Worm (Caenorhabditis elegans): Measurements from ENCODE around the gene glb-27.

DNA sequence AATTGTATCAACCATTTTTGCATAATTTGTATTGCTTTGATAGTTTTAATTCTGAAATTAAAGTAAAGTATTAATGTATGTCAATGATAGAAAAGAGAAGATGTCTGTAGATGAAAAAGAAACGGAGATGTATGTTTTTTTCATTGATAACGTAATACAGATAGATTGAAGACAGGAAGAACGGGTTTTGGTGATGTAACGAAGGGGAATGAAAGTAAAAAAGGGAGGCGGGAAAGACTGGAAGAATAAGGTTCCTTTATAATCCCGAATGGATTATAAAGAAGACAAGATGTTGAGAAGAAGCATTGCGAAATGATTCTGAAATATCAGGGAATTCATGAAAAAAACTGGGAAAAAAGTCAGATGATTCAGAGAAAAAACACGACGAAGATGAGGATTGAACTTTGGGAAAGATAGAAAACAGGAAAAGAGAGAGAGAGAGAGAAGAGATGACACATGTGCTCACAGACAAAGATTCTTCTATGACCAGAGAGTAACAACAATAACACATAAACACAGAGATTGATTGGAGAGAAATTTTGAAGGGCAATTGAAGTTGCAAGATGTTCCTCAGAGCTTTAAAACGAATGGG is 29.1 kb upstream of the glb-27 start, which contains the start of gene F54C9.11:
- TF ChIP-seq ekl-4 (GFP tag; IDR thresholded peaks at IDR 0.05) (no peak), dpl-1 (GFP tag; optimal IDR thresholded peaks at IDR 0.05) (no peak), let-607 (tag; optimal IDR thresholded peaks at IDR 0.05) (no peak), snpc-1.3 (tag; optimal IDR thresholded peaks at IDR 0.05; ENCODE audit: insufficient read depth) (no peak), ztf-25 (GFP tag; IDR thresholded peaks at IDR 0.05) (no peak), lag-1 (GFP tag; IDR thresholded peaks at IDR 0.05) (no peak), rec-8 (tag; optimal IDR thresholded peaks at IDR 0.05) (no peak), nhr-27 (tag; optimal IDR thresholded peaks at IDR 0.05) (no peak), B0035.1 (tag; optimal IDR thresholded peaks at IDR 0.05) (no peak), aptf-3 (GFP tag; IDR thresholded peaks at IDR 0.05) (no peak), somi-1 (GFP tag; optimal IDR thresholded peaks at IDR 0.05) (peak; percentile 35), ets-4 (GFP tag; optimal IDR thresholded peaks at IDR 0.05) (no peak)
